Worm (Caenorhabditis elegans): ENCODE measurements around the gene Y6G8.8.

Gene Y6G8.8

DNA sequence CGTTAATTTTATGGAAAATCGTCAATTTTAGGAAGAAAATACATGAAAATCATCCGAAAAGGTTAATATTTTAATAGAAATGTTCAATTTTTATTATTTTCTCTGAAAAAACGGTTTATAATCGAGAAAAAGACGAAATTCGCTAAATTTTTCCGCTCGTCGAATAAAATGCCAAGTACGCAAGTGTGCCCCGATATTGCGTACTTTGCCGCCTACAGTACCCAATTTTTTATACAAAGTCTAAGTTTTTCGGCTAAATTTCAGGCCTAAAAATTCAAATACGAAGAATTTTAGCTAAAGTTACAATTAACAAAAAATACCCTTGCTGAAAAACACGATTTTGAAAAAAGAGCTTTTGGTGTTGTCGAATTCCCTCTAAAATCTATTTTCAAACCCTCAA is 38.5 kb downstream of the Y6G8.8 start:
- TF ChIP-seq unc-62 (GFP tag; optimal IDR thresholded peaks at IDR 0.05) = no peak

DNA sequence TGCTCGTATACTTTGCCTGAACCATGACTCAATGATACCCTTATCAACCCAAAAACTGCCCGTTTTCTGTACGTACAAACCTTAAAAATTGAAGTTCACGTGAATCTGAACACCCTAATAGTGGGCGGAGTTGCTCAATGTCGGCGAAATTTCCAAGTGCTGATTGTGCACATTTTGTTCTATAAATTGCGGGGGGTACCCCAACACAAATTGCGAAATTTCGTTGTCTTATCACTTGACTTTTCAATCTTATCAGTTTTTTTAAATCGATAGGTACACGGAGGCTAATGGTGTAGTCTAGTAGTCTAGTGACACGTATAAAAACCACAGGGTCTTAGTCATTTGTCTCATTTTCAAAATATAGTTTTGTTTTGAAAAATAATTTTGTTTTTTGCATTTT is 38.9 kb downstream of the Y6G8.8 start, which contains the start of gene fbxa-108:
Gene fbxa-108 (minus strand): TSS at position 158 of the 400 bp plus-strand sequence.
- no peak for TF ChIP-seq unc-62 (GFP tag; optimal IDR thresholded peaks at IDR 0.05)

DNA sequence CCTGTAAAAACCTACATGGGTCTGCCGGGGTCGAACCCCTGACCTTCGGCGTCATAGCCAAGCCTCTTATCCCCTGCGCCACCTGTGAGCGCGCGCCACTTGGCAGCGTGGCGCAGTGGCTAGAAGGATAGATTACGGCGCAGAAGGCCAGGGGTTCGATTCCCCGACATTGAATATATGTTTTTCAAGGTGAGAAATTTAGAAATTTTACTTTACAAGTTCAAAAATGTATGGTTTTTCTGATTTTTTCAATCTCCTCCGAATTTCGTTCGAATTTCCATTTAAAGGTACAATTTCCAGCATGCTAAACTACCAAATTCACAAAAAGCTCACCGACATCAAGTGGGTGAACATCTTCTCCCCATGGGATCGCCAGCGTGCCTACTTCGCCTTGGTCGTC is 39.6 kb downstream of the Y6G8.8 start, which contains the start of gene dgat-2:
Gene dgat-2 (plus strand): TSS at position 301 of the 400 bp plus-strand sequence.
- no peak for TF ChIP-seq unc-62 (GFP tag; optimal IDR thresholded peaks at IDR 0.05)

DNA sequence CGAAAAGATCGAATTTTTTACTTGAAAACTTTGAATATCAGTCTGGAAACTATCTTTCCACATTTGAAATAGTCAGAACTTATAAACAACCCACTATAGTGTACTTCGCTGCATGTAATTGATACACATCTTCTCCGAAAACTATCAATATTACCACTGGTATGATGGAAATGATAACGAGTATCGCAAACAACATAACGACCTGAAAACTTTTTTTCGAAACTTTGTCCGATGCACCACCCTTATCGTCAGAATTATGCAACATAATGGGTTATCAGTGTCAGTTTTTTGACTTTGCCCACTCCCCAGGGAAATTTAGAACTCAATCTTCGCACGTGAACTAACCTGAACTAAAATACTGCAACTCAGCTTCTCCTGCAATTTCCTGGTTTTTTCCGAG is 41.9 kb downstream of the Y6G8.8 start:
- TF ChIP-seq unc-62 (GFP tag; optimal IDR thresholded peaks at IDR 0.05) = no peak

DNA sequence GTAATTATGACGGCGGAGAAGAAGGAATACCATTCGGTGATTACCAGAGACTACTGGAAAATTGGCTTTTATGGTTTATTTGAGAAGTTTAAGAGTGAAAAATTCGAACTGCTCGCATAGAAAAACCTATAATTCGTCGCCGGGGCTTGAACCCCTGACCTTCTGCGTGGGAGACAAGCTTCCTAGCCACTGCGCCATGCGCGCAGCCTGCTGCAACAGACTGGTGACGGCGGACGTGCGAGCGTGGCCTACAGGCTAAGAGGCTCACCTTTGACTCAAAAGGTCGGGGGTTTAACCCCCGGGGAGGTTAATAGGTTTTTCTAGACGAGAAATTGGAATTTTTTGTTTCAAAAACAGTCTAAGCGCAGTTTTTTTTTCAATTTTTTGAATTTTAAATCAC is 44.0 kb downstream of the Y6G8.8 start:
- TF ChIP-seq unc-62 (GFP tag; optimal IDR thresholded peaks at IDR 0.05) = no peak

DNA sequence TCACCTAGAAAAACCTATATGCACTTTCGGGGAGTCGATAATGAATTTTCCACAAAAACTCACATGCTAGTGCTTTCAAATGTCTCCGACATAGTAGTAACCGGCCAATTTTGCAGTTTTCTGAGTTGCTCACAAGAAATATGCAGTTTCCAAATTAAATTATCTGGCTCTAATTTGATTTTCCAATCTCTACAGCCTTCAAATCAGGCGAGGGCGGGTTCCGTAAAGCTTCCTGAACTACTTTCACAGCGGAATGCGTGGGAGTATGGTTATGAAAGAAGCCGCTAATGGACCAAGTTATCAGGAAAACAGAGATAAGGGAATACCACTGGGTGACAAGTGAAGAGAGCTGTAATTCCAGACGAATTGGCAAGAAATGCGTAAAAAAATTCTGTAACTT is 45.5 kb downstream of the Y6G8.8 start, which contains the start of gene F59A1.11:
Gene F59A1.11 (minus strand): TSS at position 101 of the 400 bp plus-strand sequence.
- TF ChIP-seq unc-62 (GFP tag; optimal IDR thresholded peaks at IDR 0.05) = no peak

DNA sequence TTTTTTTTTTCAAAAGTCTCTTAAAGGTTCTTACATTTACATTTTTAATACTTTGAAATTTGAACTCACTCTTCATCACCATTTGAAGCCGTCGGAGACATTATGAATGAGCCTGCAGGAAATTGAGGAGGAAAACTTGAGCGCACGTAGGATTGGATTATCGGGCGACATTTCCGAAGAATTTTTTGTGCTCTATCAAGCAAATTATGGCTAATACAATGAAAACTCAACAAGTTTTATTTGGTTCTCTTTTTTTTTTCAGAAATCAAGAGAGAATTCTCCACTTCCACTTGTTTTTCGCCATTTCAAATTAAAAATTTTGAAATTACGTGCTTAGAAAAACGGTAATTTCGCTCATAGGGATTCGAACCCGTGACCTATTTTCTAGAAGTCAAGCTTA is 47.3 kb downstream of the Y6G8.8 start, which contains the start of gene F59A1.12:
Gene F59A1.12 (minus strand): TSS at position 101 of the 400 bp plus-strand sequence.
- no peak for TF ChIP-seq unc-62 (GFP tag; optimal IDR thresholded peaks at IDR 0.05)

DNA sequence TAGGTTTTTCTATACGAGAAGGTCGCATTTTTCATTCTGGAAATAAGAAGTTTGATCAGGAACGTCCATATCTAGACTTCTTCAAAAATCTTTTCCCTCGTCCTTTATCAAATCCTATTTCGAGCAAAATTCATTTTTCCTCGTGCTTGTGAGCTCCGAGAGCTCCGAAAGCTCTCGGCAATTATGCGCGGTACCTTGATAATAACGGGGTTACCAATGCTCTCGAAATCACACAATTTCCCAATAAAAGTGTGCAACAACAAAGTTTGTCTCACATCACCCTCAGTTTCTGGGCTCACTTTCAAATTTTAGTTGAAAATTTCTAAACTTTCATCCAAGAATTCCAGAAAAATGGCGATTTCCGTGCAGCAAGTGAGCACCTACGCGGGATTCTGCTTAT is 48.2 kb downstream of the Y6G8.8 start, which contains the start of gene str-89:
Gene str-89 (plus strand): TSS at position 301 of the 400 bp plus-strand sequence.
- no peak for TF ChIP-seq unc-62 (GFP tag; optimal IDR thresholded peaks at IDR 0.05)
